Worm (Caenorhabditis elegans) whole organism, young adult: ENCODE measurements around the gene ech-6.

ENCODE experiments used
- F49E8.2 ChIP-seq: sonication (generic microtip); optimal IDR thresholded peaks from 3 replicates; lab custom pipeline; 2017; ENCODE audit warnings: missing genetic modification characterization, mild to moderate bottlenecking, missing compliant biosample characterization, antibody characterized with exemption, moderate library complexity; ENCODE audit not compliant: insufficient read depth
- F55B11.4 ChIP-seq: sonication (generic microtip); optimal IDR thresholded peaks from 2 replicates; lab custom pipeline; 2016; ENCODE audit warnings: missing compliant biosample characterization, missing genetic modification characterization, borderline replicate concordance; ENCODE audit not compliant: insufficient read depth
- K11D2.4 ChIP-seq: fragments of 200-800 bp; sonication (Bioruptor generic); IDR thresholded peaks from 2 replicates; pipeline ENCODE4 v1.3.6; 2022; ENCODE audit warnings: missing genetic modification reagents, missing genetic modification characterization, missing compliant biosample characterization
- Y56A3A.18 ChIP-seq: fragments of 200-800 bp; sonication (Bioruptor generic); IDR thresholded peaks from 2 replicates; pipeline ENCODE4 v1.3.6; 2022; ENCODE audit warnings: missing genetic modification reagents, missing genetic modification characterization, missing compliant biosample characterization
- Y79H2A.3 ChIP-seq: fragments of 200-800 bp; sonication (Bioruptor generic); conservative IDR thresholded peaks from 2 replicates; pipeline ENCODE4 v1.3.6; 2022; ENCODE audit warnings: missing genetic modification reagents, missing genetic modification characterization, missing compliant biosample characterization
- Y95B8A.8 ChIP-seq: fragments of 200-800 bp; sonication (Bioruptor generic); IDR thresholded peaks from 2 replicates; pipeline ENCODE4 v1.3.6; 2022; ENCODE audit warnings: missing genetic modification reagents, missing genetic modification characterization, missing compliant biosample characterization
- ZK185.1 ChIP-seq: sonication (generic microtip); optimal IDR thresholded peaks from 2 replicates; lab custom pipeline; 2016; ENCODE audit warnings: mild to moderate bottlenecking, missing genetic modification characterization, missing compliant biosample characterization; ENCODE audit not compliant: poor library complexity, severe bottlenecking
- atf-7 ChIP-seq: sonication (generic microtip); optimal IDR thresholded peaks from 2 replicates; lab custom pipeline; 2017; ENCODE audit warnings: mild to moderate bottlenecking, missing genetic modification characterization, missing compliant biosample characterization
- attf-3 ChIP-seq: fragments of 200-800 bp; sonication (Bioruptor generic); conservative IDR thresholded peaks from 2 replicates; pipeline ENCODE4 v1.3.6; 2022; ENCODE audit warnings: missing genetic modification reagents, missing genetic modification characterization, missing compliant biosample characterization
- ccch-3 ChIP-seq: fragments of 200-800 bp; sonication (Bioruptor generic); optimal IDR thresholded peaks from 2 replicates; lab custom pipeline; 2018; ENCODE audit warnings: mild to moderate bottlenecking, missing genetic modification characterization, missing compliant biosample characterization
- cebp-2 ChIP-seq: fragments of 200-800 bp; sonication (Bioruptor generic); IDR thresholded peaks from 2 replicates; pipeline ENCODE4 v1.3.6; 2022; ENCODE audit warnings: missing genetic modification characterization, missing compliant biosample characterization
- ceh-27 ChIP-seq: fragments of 200-800 bp; sonication (Bioruptor generic); optimal IDR thresholded peaks from 2 replicates; lab custom pipeline; 2018; ENCODE audit warnings: mild to moderate bottlenecking, missing genetic modification characterization, moderate library complexity, missing compliant biosample characterization
- chd-7 ChIP-seq: sonication (generic microtip); optimal IDR thresholded peaks from 2 replicates; lab custom pipeline; 2016; ENCODE audit warnings: mild to moderate bottlenecking, missing genetic modification characterization, moderate library complexity, missing compliant biosample characterization
- dox-1 ChIP-seq: fragments of 200-800 bp; sonication (Bioruptor generic); IDR thresholded peaks from 2 replicates; pipeline ENCODE4 v1.3.6; 2022; ENCODE audit warnings: missing genetic modification reagents, missing genetic modification characterization, missing compliant biosample characterization
- dpff-1 ChIP-seq: sonication (generic microtip); optimal IDR thresholded peaks from 2 replicates; lab custom pipeline; 2017; ENCODE audit warnings: mild to moderate bottlenecking, missing genetic modification characterization, missing compliant biosample characterization
- dpl-1 ChIP-seq: fragments of 150-350 bp; optimal IDR thresholded peaks from 2 replicates; lab custom pipeline; 2014; ENCODE audit warnings: missing biosample characterization, missing genetic modification reagents, missing genetic modification characterization
- egl-18 ChIP-seq: fragments of 200-800 bp; sonication (Bioruptor generic); IDR thresholded peaks from 2 replicates; pipeline ENCODE4 v1.3.6; 2022; ENCODE audit warnings: missing genetic modification reagents, missing genetic modification characterization, missing compliant biosample characterization
- egl-44 ChIP-seq: fragments of 200-800 bp; sonication (Bioruptor generic); IDR thresholded peaks from 2 replicates; pipeline ENCODE4 v1.3.6; 2022; ENCODE audit warnings: missing genetic modification reagents, missing genetic modification characterization, missing compliant biosample characterization
- ekl-4 ChIP-seq: fragments of 200-800 bp; sonication (Bioruptor generic); IDR thresholded peaks from 2 replicates; pipeline ENCODE4 v1.3.6; 2022; ENCODE audit warnings: missing genetic modification reagents, missing genetic modification characterization, missing compliant biosample characterization
- fkh-3 ChIP-seq: sonication (generic microtip); optimal IDR thresholded peaks from 2 replicates; lab custom pipeline; 2016; ENCODE audit warnings: mild to moderate bottlenecking, missing genetic modification characterization, missing compliant biosample characterization
- him-1 ChIP-seq: sonication (generic microtip); optimal IDR thresholded peaks from 2 replicates; lab custom pipeline; 2016; ENCODE audit warnings: missing genotype, missing genetic modification reagents, missing genetic modification characterization, missing compliant biosample characterization
- hrde-1 ChIP-seq: sonication (generic microtip); optimal IDR thresholded peaks from 2 replicates; lab custom pipeline; 2016; ENCODE audit warnings: missing genetic modification characterization, mild to moderate bottlenecking, missing compliant biosample characterization, moderate library complexity, missing genotype, missing genetic modification reagents, borderline replicate concordance
- lin-26 ChIP-seq: fragments of 200-800 bp; sonication (Bioruptor generic); IDR thresholded peaks from 2 replicates; pipeline ENCODE4 v1.3.6; 2022; ENCODE audit warnings: missing genetic modification reagents, missing genetic modification characterization, missing compliant biosample characterization
- lin-35 ChIP-seq, 3 experiments: fragments of 150-350 bp in 2 of 3; sonication (generic microtip) in 1 of 3; optimal IDR thresholded peaks; 2 replicates each; lab custom pipeline; 2014 to 2018; ENCODE audit warnings: missing biosample characterization in 3 of 3, missing genetic modification characterization in 3 of 3, missing genetic modification reagents in 3 of 3
- lin-54 ChIP-seq: fragments of 200-800 bp; sonication (Bioruptor generic); optimal IDR thresholded peaks from 2 replicates; lab custom pipeline; 2018; ENCODE audit warnings: mild to moderate bottlenecking, missing genetic modification characterization, missing compliant biosample characterization
- lsl-1 ChIP-seq: fragments of 200-800 bp; sonication (Bioruptor generic); optimal IDR thresholded peaks from 2 replicates; lab custom pipeline; 2018; ENCODE audit warnings: mild to moderate bottlenecking, missing genetic modification characterization, moderate library complexity, missing compliant biosample characterization
- madf-8 ChIP-seq: fragments of 200-800 bp; sonication (Bioruptor generic); conservative IDR thresholded peaks from 2 replicates; pipeline ENCODE4 v1.3.6; 2022; ENCODE audit warnings: missing genetic modification reagents, missing genetic modification characterization, missing compliant biosample characterization
- mcd-1 ChIP-seq: fragments of 200-800 bp; sonication (Bioruptor generic); IDR thresholded peaks from 2 replicates; pipeline ENCODE4 v1.3.6; 2022; ENCODE audit warnings: missing genetic modification reagents, missing genetic modification characterization, missing compliant biosample characterization
- mes-4 ChIP-seq: sonication (generic microtip); optimal IDR thresholded peaks from 2 replicates; lab custom pipeline; 2016; ENCODE audit warnings: missing genotype, missing genetic modification characterization, missing compliant biosample characterization
- nfya-1 ChIP-seq: sonication (generic microtip); optimal IDR thresholded peaks from 2 replicates; lab custom pipeline; 2017; ENCODE audit warnings: antibody characterized with exemption, missing compliant biosample characterization, missing genetic modification characterization, borderline replicate concordance; ENCODE audit not compliant: insufficient read depth
- nhr-120 ChIP-seq: fragments of 200-800 bp; sonication (Bioruptor generic); IDR thresholded peaks from 2 replicates; pipeline ENCODE4 v1.3.6; 2022; ENCODE audit warnings: missing genetic modification characterization, missing compliant biosample characterization
- nhr-90 ChIP-seq: sonication (generic microtip); optimal IDR thresholded peaks from 2 replicates; lab custom pipeline; 2016; ENCODE audit warnings: missing genotype, mild to moderate bottlenecking, missing genetic modification characterization, missing compliant biosample characterization
- pha-4 ChIP-seq: fragments of 150-350 bp; sonication (generic microtip); optimal IDR thresholded peaks from 2 replicates; lab custom pipeline; 2014; ENCODE audit warnings: missing biosample characterization, missing genetic modification reagents, missing genetic modification characterization
- rcor-1 ChIP-seq: fragments of 200-800 bp; sonication (Bioruptor generic); IDR thresholded peaks from 2 replicates; pipeline ENCODE4 v1.3.6; 2022; ENCODE audit warnings: missing genetic modification reagents, missing genetic modification characterization, missing compliant biosample characterization
- rec-8 ChIP-seq, 2 experiments: sonication (generic microtip); optimal IDR thresholded peaks; 2 replicates each; lab custom pipeline; 2016; ENCODE audit warnings: mild to moderate bottlenecking in 2 of 2, missing genetic modification characterization in 2 of 2, missing genetic modification reagents in 2 of 2, missing genotype in 2 of 2, missing biosample characterization in 1 of 2, missing compliant biosample characterization in 1 of 2, moderate library complexity in 1 of 2
- rpc-1 ChIP-seq, 2 experiments: fragments of 150-350 bp in 1 of 2; sonication (generic microtip) in 1 of 2; optimal IDR thresholded peaks; 2 replicates each; lab custom pipeline; 2014 to 2018; ENCODE audit warnings: missing biosample characterization in 1 of 2, missing genetic modification characterization in 1 of 2, missing genetic modification reagents in 1 of 2, missing genotype in 1 of 2
- ztf-18 ChIP-seq: sonication (generic microtip); optimal IDR thresholded peaks from 2 replicates; lab custom pipeline; 2016; ENCODE audit warnings: missing genotype, mild to moderate bottlenecking, missing genetic modification characterization, missing compliant biosample characterization
- ztf-3 ChIP-seq: fragments of 200-800 bp; sonication (Bioruptor generic); optimal IDR thresholded peaks from 2 replicates; lab custom pipeline; 2018; ENCODE audit warnings: mild to moderate bottlenecking, missing genetic modification characterization, missing compliant biosample characterization

Gene ech-6

DNA sequence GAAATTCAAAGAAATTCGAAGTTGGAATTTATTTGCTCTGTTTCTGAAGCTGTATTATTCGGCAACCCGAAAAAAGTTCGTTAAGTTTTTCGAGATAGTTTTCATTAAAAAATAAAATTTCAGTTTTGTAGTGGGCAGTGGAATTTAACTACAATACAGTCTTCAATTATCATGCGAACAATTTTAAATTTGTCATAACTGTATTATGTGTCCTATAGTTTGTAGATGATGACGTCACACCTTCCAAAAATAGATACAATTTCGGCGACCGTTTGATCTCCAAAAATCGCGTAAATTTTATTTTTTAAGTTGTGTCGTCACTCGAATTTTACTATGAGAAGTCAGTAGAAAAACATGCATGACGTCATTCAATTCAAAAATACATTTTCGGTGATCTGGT, 39.5 kb downstream of the ech-6 start:
- no peak for TF ChIP-seq lin-54 (GFP tag; lab: Kevin White, UChicago)
- TF ChIP-seq ztf-3 (GFP tag; lab: Kevin White, UChicago), result no peak
- no peak for TF ChIP-seq him-1 (tag; lab: Kevin White, UChicago)
- TF ChIP-seq ZK185.1, result no peak
- no peak for TF ChIP-seq cebp-2
- no peak for TF ChIP-seq rpc-1 (optimal IDR thresholded peaks at IDR 0.05; lab: Kevin White, UChicago)
- no peak for TF ChIP-seq rpc-1 (tag; optimal IDR thresholded peaks at IDR 0.05; lab: Kevin White, UChicago)
- TF ChIP-seq Y95B8A.8 (GFP tag; lab: Robert Waterston, UW), result no peak
- TF ChIP-seq hrde-1 (tag; lab: Kevin White, UChicago), result no peak
- TF ChIP-seq lin-26, result no peak
- TF ChIP-seq mes-4 (tag; lab: Kevin White, UChicago), result no peak
- no peak for TF ChIP-seq pha-4 (tag; lab: Kevin White, UChicago)
- TF ChIP-seq nhr-120 (GFP tag; lab: Robert Waterston, UW), result no peak
- TF ChIP-seq nfya-1 (tag; lab: Kevin White, UChicago), result no peak
- TF ChIP-seq madf-8 (GFP tag; lab: Robert Waterston, UW), result no peak
- no peak for TF ChIP-seq ccch-3 (GFP tag; lab: Kevin White, UChicago)
- no peak for TF ChIP-seq dox-1 (GFP tag; lab: Robert Waterston, UW)
- no peak for TF ChIP-seq ceh-27

DNA sequence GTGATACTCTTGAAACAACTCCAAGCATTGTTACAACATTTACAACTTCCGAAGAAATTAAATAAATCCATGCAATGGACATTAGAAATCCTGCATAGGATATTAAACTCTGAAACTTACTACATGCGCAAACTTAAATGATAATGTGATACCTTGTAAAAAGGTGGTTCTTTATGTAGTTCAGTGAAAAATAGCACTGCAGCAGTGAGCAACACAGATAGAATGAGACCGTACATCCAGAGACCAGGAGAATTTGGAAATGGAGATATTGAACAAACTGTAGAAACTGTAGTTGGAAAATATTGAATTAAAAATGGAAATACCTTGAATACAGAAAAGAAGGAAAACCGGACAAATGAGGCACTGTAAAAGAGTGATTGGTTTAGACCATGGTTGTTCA, 41.5 kb downstream of the ech-6 start:
- no peak for TF ChIP-seq fkh-3
- TF ChIP-seq attf-3 (GFP tag; lab: Robert Waterston, UW), result no peak
- TF ChIP-seq lsl-1 (GFP tag; lab: Kevin White, UChicago), result no peak
- TF ChIP-seq dpff-1 (tag; lab: Kevin White, UChicago), result no peak
- no peak for TF ChIP-seq nhr-90
- TF ChIP-seq Y56A3A.18 (GFP tag; lab: Robert Waterston, UW), result no peak
- TF ChIP-seq pha-4 (tag; lab: Kevin White, UChicago), result no peak
- TF ChIP-seq dox-1 (GFP tag; lab: Robert Waterston, UW), result no peak
- TF ChIP-seq rec-8 (tag; optimal IDR thresholded peaks at IDR 0.05; lab: Kevin White, UChicago), result no peak
- TF ChIP-seq egl-44, result no peak
- no peak for TF ChIP-seq ekl-4 (GFP tag; lab: Robert Waterston, UW)
- no peak for TF ChIP-seq lin-26
- TF ChIP-seq chd-7 (tag; lab: Kevin White, UChicago), result no peak
- no peak for TF ChIP-seq F55B11.4 (tag; lab: Kevin White, UChicago)
- TF ChIP-seq ztf-18 (tag; lab: Kevin White, UChicago), result no peak
- no peak for TF ChIP-seq dpl-1
- TF ChIP-seq egl-18 (GFP tag; lab: Robert Waterston, UW), result no peak
- TF ChIP-seq rcor-1 (GFP tag; lab: Robert Waterston, UW), result no peak

DNA sequence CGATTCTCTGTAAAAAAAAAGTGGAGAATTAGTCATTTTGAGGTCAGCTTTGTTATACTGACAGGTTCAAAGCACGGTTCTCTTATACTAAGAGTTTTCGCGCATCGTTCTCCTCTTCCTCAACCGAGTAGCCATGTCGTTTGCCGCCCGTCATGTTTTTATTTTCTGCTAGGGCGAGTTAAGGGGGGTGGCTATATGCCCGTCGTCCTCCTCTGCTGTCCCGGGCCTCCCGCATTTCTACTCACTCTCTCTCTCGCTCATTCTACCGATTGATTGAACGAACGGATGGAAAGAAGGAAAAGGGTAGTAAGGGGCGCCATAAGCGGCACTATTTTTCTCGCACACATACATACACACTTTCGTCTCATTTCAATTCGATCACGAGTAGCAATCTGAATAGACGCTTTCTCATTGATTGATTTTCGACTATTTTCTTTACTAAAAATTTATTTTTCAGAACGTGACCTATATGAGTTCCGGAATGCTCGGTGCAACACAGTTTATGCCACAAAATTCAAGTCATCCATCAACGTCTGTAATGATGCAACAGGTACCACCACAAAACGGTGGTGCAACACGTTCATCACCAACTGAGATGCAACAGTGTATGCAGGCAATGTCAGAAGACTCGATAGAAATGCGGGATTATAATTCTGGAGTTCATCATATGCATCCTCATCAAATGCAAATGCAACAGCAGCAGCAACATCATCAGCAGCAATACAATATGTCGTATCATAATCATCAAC, 47.4 kb downstream of the ech-6 start:
- TF ChIP-seq mcd-1 (no peak), atf-7 (tag; lab: Kevin White, UChicago) (no peak), lin-26 (no peak), rec-8 (tag; optimal IDR thresholded peaks at IDR 0.05; lab: Kevin White, UChicago) (no peak), Y79H2A.3 (GFP tag; lab: Robert Waterston, UW) (no peak), lin-35 (GFP tag; optimal IDR thresholded peaks at IDR 0.05; lab: Kevin White, UChicago) (peak in 1 of 3 experiments; percentile 25), K11D2.4 (GFP tag; lab: Robert Waterston, UW) (no peak), F49E8.2 (tag; lab: Kevin White, UChicago) (no peak)
